Fruit fly (Drosophila melanogaster) whole organism, prepupa: ENCODE results near the gene CG6126.

Experiments
- CG10631 ChIP-seq: fragments of 200-800 bp; sonication (Bioruptor generic); optimal IDR thresholded peaks from 2 replicates; lab custom pipeline; 2016; ENCODE audit warnings: missing biosample characterization, missing genetic modification characterization
- CG10669 ChIP-seq: fragments of 200-800 bp; sonication (Bioruptor generic); optimal IDR thresholded peaks from 3 replicates; lab custom pipeline; 2018; ENCODE audit warnings: missing biosample characterization, mild to moderate bottlenecking, missing genetic modification characterization, moderate library complexity
- CG6163 ChIP-seq: fragments of 200-800 bp; sonication (Bioruptor generic); IDR thresholded peaks from 3 replicates; pipeline ENCODE4 v1.3.6; 2022; ENCODE audit warnings: missing biosample characterization, missing genetic modification characterization
- Lpt ChIP-seq: fragments of 200-800 bp; sonication (Bioruptor generic); optimal IDR thresholded peaks from 3 replicates; lab custom pipeline; 2016; ENCODE audit warnings: missing biosample characterization, missing genetic modification characterization
- Sox102F ChIP-seq: fragments of 200-800 bp; sonication (Bioruptor generic); optimal IDR thresholded peaks from 2 replicates; lab custom pipeline; 2016; ENCODE audit warnings: missing biosample characterization, mild to moderate bottlenecking, missing genetic modification characterization
- achi ChIP-seq: fragments of 200-800 bp; sonication (Bioruptor generic); optimal IDR thresholded peaks from 3 replicates; lab custom pipeline; 2016; ENCODE audit warnings: missing biosample characterization, missing genetic modification characterization
- fd59A ChIP-seq: fragments of 200-800 bp; sonication (Bioruptor generic); optimal IDR thresholded peaks from 2 replicates; lab custom pipeline; 2017; ENCODE audit warnings: missing biosample characterization, mild to moderate bottlenecking, missing genetic modification characterization, missing genetic modification reagents
- net ChIP-seq: fragments of 200-800 bp; sonication (Bioruptor generic); optimal IDR thresholded peaks from 3 replicates; lab custom pipeline; 2016; ENCODE audit warnings: missing biosample characterization, missing genetic modification characterization

dm6 chr3R:16156032-16156431 lies 46.9 kb downstream of the CG6126 start:
- TF ChIP-seq fd59A (GFP tag; lab: Kevin White, UChicago) = no peak
- TF ChIP-seq CG10669 = no peak
- no peak for TF ChIP-seq achi (GFP tag; lab: Kevin White, UChicago)
- TF ChIP-seq CG10631 = no peak
- TF ChIP-seq net = no peak
- no peak for TF ChIP-seq Lpt (GFP tag; lab: Kevin White, UChicago)
- no peak for TF ChIP-seq Sox102F
- no peak for TF ChIP-seq CG6163 (GFP tag; lab: Robert Waterston, UW)
